Fruit fly (Drosophila melanogaster) whole organism, embryonic: ENCODE measurements around the gene CG34163.

Experiments
- Adf1 ChIP-seq: fragments of 200-800 bp; sonication (Bioruptor generic); IDR thresholded peaks from 2 replicates; pipeline ENCODE4 v1.3.6; 2022; ENCODE audit warnings: missing biosample characterization, missing genetic modification characterization
- BEAF-32 ChIP-seq: fragments of 200-800 bp; sonication (Bioruptor generic); optimal IDR thresholded peaks from 3 replicates; lab custom pipeline; 2017; ENCODE audit warnings: missing biosample characterization, missing genetic modification characterization, mild to moderate bottlenecking, moderate library complexity, missing genetic modification reagents
- CG10267 ChIP-seq: fragments of 200-800 bp; sonication (Bioruptor generic); optimal IDR thresholded peaks from 2 replicates; lab custom pipeline; 2018; ENCODE audit warnings: missing biosample characterization, mild to moderate bottlenecking, missing genetic modification characterization, moderate library complexity
- CG10274 ChIP-seq: fragments of 200-800 bp; sonication (Bioruptor generic); optimal IDR thresholded peaks from 3 replicates; lab custom pipeline; 2017; ENCODE audit warnings: missing biosample characterization, mild to moderate bottlenecking, missing genetic modification characterization
- CG10321 ChIP-seq: fragments of 200-800 bp; sonication (Bioruptor generic); IDR thresholded peaks from 2 replicates; pipeline ENCODE4 v1.3.6; 2022; ENCODE audit warnings: missing biosample characterization, missing genetic modification characterization
- CG10431 ChIP-seq: fragments of 200-800 bp; sonication (Bioruptor generic); optimal IDR thresholded peaks from 3 replicates; lab custom pipeline; 2018; ENCODE audit warnings: missing biosample characterization, mild to moderate bottlenecking, missing genetic modification characterization
- CG11398 ChIP-seq: fragments of 200-800 bp; sonication (Bioruptor generic); optimal IDR thresholded peaks from 2 replicates; lab custom pipeline; 2016; ENCODE audit warnings: missing biosample characterization, missing genetic modification characterization
- CG11695 ChIP-seq: fragments of 200-800 bp; sonication (Bioruptor generic); IDR thresholded peaks from 3 replicates; pipeline ENCODE4 v1.3.6; 2022; ENCODE audit warnings: missing biosample characterization, missing genetic modification characterization
- CG13424 ChIP-seq: fragments of 200-800 bp; sonication (Bioruptor generic); optimal IDR thresholded peaks from 2 replicates; lab custom pipeline; 2019; ENCODE audit warnings: missing biosample characterization, mild to moderate bottlenecking, missing genetic modification characterization, moderate library complexity
- CG14860 ChIP-seq: fragments of 200-800 bp; sonication (Bioruptor generic); IDR thresholded peaks from 3 replicates; pipeline ENCODE4 v1.3.6; 2022; ENCODE audit warnings: missing biosample characterization, missing genetic modification characterization; ENCODE audit not compliant: partially characterized antibody
- CG14965 ChIP-seq: fragments of 200-800 bp; sonication (Bioruptor generic); optimal IDR thresholded peaks from 2 replicates; lab custom pipeline; 2016; ENCODE audit warnings: missing biosample characterization, missing genetic modification characterization, borderline replicate concordance
- CG16813 ChIP-seq: fragments of 200-800 bp; sonication (Bioruptor generic); IDR thresholded peaks from 3 replicates; pipeline ENCODE4 v1.3.6; 2022; ENCODE audit warnings: missing biosample characterization, missing genetic modification characterization; ENCODE audit not compliant: partially characterized antibody
- CG2120 ChIP-seq: fragments of 200-800 bp; sonication (Bioruptor generic); optimal IDR thresholded peaks from 3 replicates; lab custom pipeline; 2016; ENCODE audit warnings: missing biosample characterization, missing genetic modification characterization
- CG2202 ChIP-seq: fragments of 200-800 bp; sonication (Bioruptor generic); optimal IDR thresholded peaks from 2 replicates; lab custom pipeline; 2018; ENCODE audit warnings: missing biosample characterization, mild to moderate bottlenecking, missing genetic modification characterization
- CG2875 ChIP-seq: fragments of 200-800 bp; sonication (Bioruptor generic); optimal IDR thresholded peaks from 2 replicates; lab custom pipeline; 2017; ENCODE audit warnings: missing biosample characterization, mild to moderate bottlenecking, missing genetic modification characterization, missing genetic modification reagents
- CG3407 ChIP-seq: fragments of 200-800 bp; sonication (Bioruptor generic); optimal IDR thresholded peaks from 2 replicates; lab custom pipeline; 2018; ENCODE audit warnings: missing biosample characterization, mild to moderate bottlenecking, missing genetic modification characterization
- CG4854 ChIP-seq: fragments of 200-800 bp; sonication (Bioruptor generic); optimal IDR thresholded peaks from 2 replicates; lab custom pipeline; 2016; ENCODE audit warnings: missing biosample characterization, missing genetic modification characterization, inconsistent platforms
- CG8281 ChIP-seq: fragments of 200-800 bp; sonication (Bioruptor generic); optimal IDR thresholded peaks from 2 replicates; lab custom pipeline; 2018; ENCODE audit warnings: missing biosample characterization, mild to moderate bottlenecking, missing genetic modification characterization, moderate library complexity
- CG8359 ChIP-seq: fragments of 200-800 bp; sonication (Bioruptor generic); optimal IDR thresholded peaks from 2 replicates; lab custom pipeline; 2017; ENCODE audit warnings: missing biosample characterization, mild to moderate bottlenecking, missing genetic modification characterization, borderline replicate concordance
- Camta ChIP-seq: fragments of 200-800 bp; sonication (Bioruptor generic); optimal IDR thresholded peaks from 2 replicates; lab custom pipeline; 2016; ENCODE audit warnings: missing biosample characterization, missing genetic modification characterization
- E2f2 ChIP-seq: fragments of 200-800 bp; sonication (Bioruptor generic); IDR thresholded peaks from 2 replicates; pipeline ENCODE4 v1.3.6; 2022; ENCODE audit warnings: missing biosample characterization, missing genetic modification characterization
- Eip74EF ChIP-seq, 2 experiments: fragments of 200-800 bp in 1 of 2; fragments of >200 bp in 1 of 2; sonication (Bioruptor generic) in 1 of 2; optimal IDR thresholded peaks; 2 replicates each; lab custom pipeline; 2017 to 2019; ENCODE audit warnings: missing biosample characterization in 2 of 2, missing genetic modification characterization in 2 of 2, mild to moderate bottlenecking in 1 of 2, moderate library complexity in 1 of 2
- Fer3 ChIP-seq: fragments of 200-800 bp; sonication (Bioruptor generic); optimal IDR thresholded peaks from 2 replicates; lab custom pipeline; 2018; ENCODE audit warnings: missing biosample characterization, mild to moderate bottlenecking, missing genetic modification characterization, moderate library complexity
- H2.0 ChIP-seq: fragments of 200-800 bp; sonication (Bioruptor generic); IDR thresholded peaks from 2 replicates; pipeline ENCODE4 v1.3.6; 2022; ENCODE audit warnings: missing biosample characterization, missing genetic modification characterization
- HLH54F ChIP-seq: fragments of 200-800 bp; sonication (Bioruptor generic); optimal IDR thresholded peaks from 3 replicates; lab custom pipeline; 2016; ENCODE audit warnings: missing biosample characterization, missing genetic modification characterization
- HmgD ChIP-seq: fragments of 200-800 bp; sonication (Bioruptor generic); optimal IDR thresholded peaks from 3 replicates; lab custom pipeline; 2016; ENCODE audit warnings: missing biosample characterization, missing genetic modification characterization
- MTF-1 ChIP-seq: fragments of 200-800 bp; sonication (Bioruptor generic); optimal IDR thresholded peaks from 2 replicates; lab custom pipeline; 2018; ENCODE audit warnings: missing biosample characterization, mild to moderate bottlenecking, missing genetic modification characterization, borderline replicate concordance
- Max ChIP-seq: fragments of 200-800 bp; sonication (Bioruptor generic); optimal IDR thresholded peaks from 2 replicates; lab custom pipeline; 2016; ENCODE audit warnings: missing biosample characterization, mild to moderate bottlenecking, missing genetic modification characterization
- NFAT ChIP-seq: fragments of 200-800 bp; sonication (Bioruptor generic); IDR thresholded peaks from 2 replicates; pipeline ENCODE4 v1.3.6; 2022; ENCODE audit warnings: missing biosample characterization, missing genetic modification characterization
- Nf-YB ChIP-seq: fragments of 200-800 bp; sonication (Bioruptor generic); optimal IDR thresholded peaks from 3 replicates; lab custom pipeline; 2019; ENCODE audit warnings: missing biosample characterization, mild to moderate bottlenecking, missing genetic modification characterization, moderate library complexity
- Opbp ChIP-seq: fragments of 200-800 bp; sonication (Bioruptor generic); IDR thresholded peaks from 3 replicates; pipeline ENCODE4 v1.3.6; 2022; ENCODE audit warnings: missing biosample characterization, missing genetic modification characterization; ENCODE audit not compliant: partially characterized antibody
- Sox102F ChIP-seq: fragments of 200-800 bp; sonication (Bioruptor generic); optimal IDR thresholded peaks from 2 replicates; lab custom pipeline; 2018; ENCODE audit warnings: missing biosample characterization, mild to moderate bottlenecking, missing genetic modification characterization, moderate library complexity
- Spps ChIP-seq: fragments of 200-800 bp; sonication (Bioruptor generic); optimal IDR thresholded peaks from 2 replicates; lab custom pipeline; 2018; ENCODE audit warnings: missing biosample characterization, mild to moderate bottlenecking, missing genetic modification characterization
- Sry-δ ChIP-seq: fragments of 200-800 bp; sonication (Bioruptor generic); optimal IDR thresholded peaks from 2 replicates; lab custom pipeline; 2016; ENCODE audit warnings: missing biosample characterization, missing genetic modification characterization
- Ssrp ChIP-seq: fragments of 200-800 bp; sonication (Bioruptor generic); optimal IDR thresholded peaks from 2 replicates; lab custom pipeline; 2018; ENCODE audit warnings: missing biosample characterization, mild to moderate bottlenecking, missing genetic modification characterization, moderate library complexity
- ap ChIP-seq: fragments of 200-800 bp; sonication (Bioruptor generic); IDR thresholded peaks from 2 replicates; pipeline ENCODE4 v1.3.6; 2022; ENCODE audit warnings: missing biosample characterization, missing genetic modification characterization
- bab2 ChIP-seq: fragments of 200-800 bp; sonication (Bioruptor generic); optimal IDR thresholded peaks from 2 replicates; lab custom pipeline; 2016; ENCODE audit warnings: missing biosample characterization, missing genetic modification characterization
- bcd ChIP-seq: fragments of 200-800 bp; sonication (Bioruptor generic); optimal IDR thresholded peaks from 2 replicates; lab custom pipeline; 2017; ENCODE audit warnings: missing biosample characterization, mild to moderate bottlenecking, missing genetic modification characterization
- btn ChIP-seq: fragments of 200-800 bp; sonication (Bioruptor generic); optimal IDR thresholded peaks from 2 replicates; lab custom pipeline; 2016; ENCODE audit warnings: missing biosample characterization, missing genetic modification characterization
- eyg ChIP-seq: fragments of 200-800 bp; sonication (Bioruptor generic); optimal IDR thresholded peaks from 3 replicates; lab custom pipeline; 2016; ENCODE audit warnings: missing biosample characterization, missing genetic modification characterization
- gce ChIP-seq: fragments of 200-800 bp; sonication (Bioruptor generic); IDR thresholded peaks from 3 replicates; pipeline ENCODE4 v1.3.6; 2022; ENCODE audit warnings: missing biosample characterization, missing genetic modification characterization
- inv ChIP-seq: fragments of 200-800 bp; sonication (Bioruptor generic); IDR thresholded peaks from 2 replicates; pipeline ENCODE4 v1.3.6; 2022; ENCODE audit warnings: missing biosample characterization, missing genetic modification characterization; ENCODE audit not compliant: partially characterized antibody
- kah ChIP-seq: fragments of 200-800 bp; sonication (Bioruptor generic); optimal IDR thresholded peaks from 2 replicates; lab custom pipeline; 2018; ENCODE audit warnings: missing biosample characterization, mild to moderate bottlenecking, missing genetic modification characterization
- klu ChIP-seq: fragments of 200-800 bp; sonication (Bioruptor generic); IDR thresholded peaks from 2 replicates; pipeline ENCODE4 v1.3.6; 2022; ENCODE audit warnings: missing biosample characterization, missing genetic modification characterization
- nmo ChIP-seq: fragments of 200-800 bp; sonication (Bioruptor generic); optimal IDR thresholded peaks from 2 replicates; lab custom pipeline; 2018; ENCODE audit warnings: missing biosample characterization, mild to moderate bottlenecking, missing genetic modification characterization, moderate library complexity
- nom ChIP-seq: fragments of 200-800 bp; sonication (Bioruptor generic); optimal IDR thresholded peaks from 2 replicates; lab custom pipeline; 2017; ENCODE audit warnings: missing biosample characterization, missing genetic modification characterization, mild to moderate bottlenecking, moderate library complexity, missing genetic modification reagents
- pho ChIP-seq: fragments of 200-800 bp; sonication (Bioruptor generic); optimal IDR thresholded peaks from 2 replicates; lab custom pipeline; 2016; ENCODE audit warnings: missing biosample characterization, missing genetic modification characterization
- ro ChIP-seq: fragments of 200-800 bp; sonication (Bioruptor generic); IDR thresholded peaks from 2 replicates; pipeline ENCODE4 v1.3.6; 2022; ENCODE audit warnings: missing biosample characterization, missing genetic modification characterization
- twi ChIP-seq: fragments of 200-800 bp; optimal IDR thresholded peaks from 2 replicates; lab custom pipeline; 2019; ENCODE audit warnings: missing biosample characterization, mild to moderate bottlenecking, missing genetic modification characterization, moderate library complexity
- vvl ChIP-seq: fragments of 200-800 bp; sonication (Bioruptor generic); IDR thresholded peaks from 2 replicates; pipeline ENCODE4 v1.3.6; 2022; ENCODE audit warnings: missing biosample characterization, missing genetic modification characterization

CG34163 gene

dm6 chr2L:11949917-11950316, 38.2 kb upstream of the CG34163 start (continued):
- TF ChIP-seq CG8281 (no peak), NFAT (GFP tag; lab: Robert Waterston, UW) (no peak), Ssrp (peak; percentile 55), Spps (tag; lab: Kevin White, UChicago) (no peak), ap (GFP tag; lab: Robert Waterston, UW) (0 out of 2 replicates have a peak, but pooled peaks have one; percentile 15), CG10321 (GFP tag; lab: Robert Waterston, UW) (no peak), CG16813 (GFP tag; lab: Robert Waterston, UW) (no peak), Opbp (no peak), Camta (GFP tag; lab: Kevin White, UChicago) (peak; percentile 12), Max (peak; percentile 6), CG2875 (peak; percentile 15), CG13424 (tag; lab: Kevin White, UChicago) (peak; percentile 49), CG4854 (GFP tag; lab: Kevin White, UChicago) (no peak), pho (GFP tag; lab: Kevin White, UChicago) (no peak), CG2120 (GFP tag; lab: Kevin White, UChicago) (no peak), CG10267 (peak; percentile 15), gce (GFP tag; lab: Robert Waterston, UW) (no peak), Sry-δ (GFP tag; lab: Kevin White, UChicago) (no peak), E2f2 (no peak), bcd (no peak), Eip74EF (GFP tag; optimal IDR thresholded peaks at IDR 0.05; lab: Kevin White, UChicago) (no peak), CG10431 (GFP tag; lab: Kevin White, UChicago) (no peak), Adf1 (GFP tag; lab: Robert Waterston, UW) (no peak), kah (GFP tag; lab: Kevin White, UChicago) (no peak), CG2202 (tag; lab: Kevin White, UChicago) (no peak), CG11695 (GFP tag; lab: Robert Waterston, UW) (0 out of 3 replicates have a peak, but pooled peaks have one; percentile 35), Sox102F (peak; percentile 67), nom (GFP tag; lab: Kevin White, UChicago) (no peak), CG14965 (no peak), CG14860 (no peak), HmgD (GFP tag; lab: Kevin White, UChicago) (no peak), nmo (peak; percentile 38), ro (GFP tag; lab: Robert Waterston, UW) (no peak), bab2 (GFP tag; lab: Kevin White, UChicago) (peak; percentile 8), CG10274 (GFP tag; lab: Kevin White, UChicago) (no peak), Fer3 (tag; lab: Kevin White, UChicago) (no peak), vvl (peak; percentile 57; the same call in 1 of the 2 replicates), CG3407 (GFP tag; lab: Kevin White, UChicago) (no peak), BEAF-32 (GFP tag; lab: Kevin White, UChicago) (no peak), CG8359 (GFP tag; lab: Kevin White, UChicago) (no peak), twi (tag; lab: Kevin White, UChicago) (no peak), Nf-YB (no peak), inv (GFP tag; lab: Robert Waterston, UW) (no peak), H2.0 (peak; percentile 64), klu (GFP tag; lab: Robert Waterston, UW) (0 out of 2 replicates have a peak, but pooled peaks have one; percentile 18), HLH54F (GFP tag; lab: Kevin White, UChicago) (no peak), CG11398 (GFP tag; lab: Kevin White, UChicago) (no peak), MTF-1 (GFP tag; lab: Kevin White, UChicago) (no peak), btn (no peak), eyg (no peak)
